Fruit fly (Drosophila melanogaster): Measurements from ENCODE around the gene CG33325.

dm6 chr3R:8694110-8694826 lies 14.4 kb upstream of the CG33325 start:
- no peak for TF ChIP-seq CG8301 (tag; optimal IDR thresholded peaks at IDR 0.05)
- peak; percentile 87 for TF ChIP-seq Pif1B (GFP tag; optimal IDR thresholded peaks at IDR 0.05)
- peak; percentile 99 for TF ChIP-seq CG12605 (GFP tag; IDR thresholded peaks at IDR 0.05)

All from whole organism, pupa.